Fruit fly (Drosophila melanogaster): Measurements from ENCODE around the gene Hsc20.
A peak's percentile ranks its signal among the peaks of the same experiment; 100 is the strongest.

The Hsc20 gene

DNA sequence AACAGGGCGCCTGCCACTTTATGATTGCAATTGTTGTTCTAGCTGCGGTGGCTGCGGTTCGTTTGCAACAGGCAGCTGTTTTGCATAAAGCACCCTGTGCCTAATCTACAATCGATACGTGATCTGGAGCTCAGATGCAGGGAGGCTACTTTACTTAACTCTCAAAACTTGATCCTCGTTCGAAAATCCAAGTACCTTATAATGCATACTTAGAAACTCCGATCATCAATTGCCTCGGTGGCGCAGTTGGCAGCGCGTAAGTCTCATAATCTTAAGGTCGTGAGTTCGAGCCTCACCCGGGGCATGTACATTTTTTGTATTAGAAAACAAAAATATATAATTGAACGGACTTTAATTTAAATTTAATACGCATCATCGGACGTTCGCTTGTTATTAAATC, 11.1 kb upstream of the Hsc20 start:
- no peak for TF ChIP-seq CG12236 (GFP tag; optimal IDR thresholded peaks at IDR 0.05)
- no peak for TF ChIP-seq Sox100B (GFP tag; optimal IDR thresholded peaks at IDR 0.05)
- no peak for TF ChIP-seq CG6813 (GFP tag; optimal IDR thresholded peaks at IDR 0.05)
- TF ChIP-seq bigmax (GFP tag; optimal IDR thresholded peaks at IDR 0.05): no peak
- no peak for TF ChIP-seq Hmr (GFP tag; optimal IDR thresholded peaks at IDR 0.05)
- 0 out of 2 replicates have a peak, but pooled peaks have one; percentile 5 for TF ChIP-seq Gsc (GFP tag; IDR thresholded peaks at IDR 0.05)
- TF ChIP-seq CG4617 (GFP tag; optimal IDR thresholded peaks at IDR 0.05; ENCODE audit: borderline replicate concordance): no peak
- no peak for TF ChIP-seq bowl (GFP tag; IDR thresholded peaks at IDR 0.05)
- TF ChIP-seq inv (GFP tag; IDR thresholded peaks at IDR 0.05; ENCODE audit: partially characterized antibody): no peak
- TF ChIP-seq Nf-YB (GFP tag; optimal IDR thresholded peaks at IDR 0.05): no peak
- TF ChIP-seq dm (GFP tag; optimal IDR thresholded peaks at IDR 0.05): no peak
- no peak for TF ChIP-seq kay (GFP tag; optimal IDR thresholded peaks at IDR 0.05)
- TF ChIP-seq Bdp1 (GFP tag; optimal IDR thresholded peaks at IDR 0.05): peak; percentile 64
- no peak for TF ChIP-seq sna (GFP tag; IDR thresholded peaks at IDR 0.05; ENCODE audit: partially characterized antibody)
- peak; percentile 78 for TF ChIP-seq CG6254 (GFP tag; optimal IDR thresholded peaks at IDR 0.05)
- TF ChIP-seq amos (GFP tag; IDR thresholded peaks at IDR 0.05; ENCODE audit: partially characterized antibody): peak; percentile 18; the same call in 1 of the 2 replicates
- TF ChIP-seq tin (GFP tag; optimal IDR thresholded peaks at IDR 0.05): no peak
- no peak for TF ChIP-seq CG9932 (GFP tag; IDR thresholded peaks at IDR 0.05)
- no peak for TF ChIP-seq Sry-β (GFP tag; optimal IDR thresholded peaks at IDR 0.05)
- no peak for TF ChIP-seq Jarid2 (GFP tag; optimal IDR thresholded peaks at IDR 0.05)
- TF ChIP-seq CG6272 (GFP tag; IDR thresholded peaks at IDR 0.05): 0 out of 2 replicates have a peak, but pooled peaks have one; percentile 24
- no peak for TF ChIP-seq CG1024 (GFP tag; IDR thresholded peaks at IDR 0.05)

DNA sequence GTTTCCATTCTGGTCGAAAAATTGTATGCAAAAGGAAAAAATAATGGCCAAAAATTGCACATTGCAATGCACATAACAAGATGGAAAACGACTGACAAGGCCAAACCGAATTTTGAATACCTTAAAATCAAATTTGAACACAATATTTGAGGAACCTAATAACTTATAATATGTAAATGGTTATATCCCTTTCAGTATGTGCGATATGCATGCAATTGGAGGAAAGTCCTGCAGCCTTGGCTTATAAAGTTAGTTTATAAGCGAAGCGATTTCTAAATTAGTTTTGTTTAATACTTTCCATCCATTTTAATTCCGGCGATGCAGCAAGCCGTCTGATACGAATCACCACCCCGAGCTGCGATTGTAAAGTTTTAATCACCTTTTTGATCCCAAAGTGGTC, 7.8 kb upstream of the Hsc20 start:
- TF ChIP-seq CG11695 (GFP tag; IDR thresholded peaks at IDR 0.05) (no peak), CG1647 (GFP tag; optimal IDR thresholded peaks at IDR 0.05) (no peak), Ets65A (GFP tag) (peak; percentile 46), ttk (GFP tag; IDR thresholded peaks at IDR 0.05) (no peak), vnd (GFP tag; IDR thresholded peaks at IDR 0.05; ENCODE audit: partially characterized antibody) (no peak), hb (GFP tag; IDR thresholded peaks at IDR 0.05; ENCODE audit: partially characterized antibody) (no peak)

DNA sequence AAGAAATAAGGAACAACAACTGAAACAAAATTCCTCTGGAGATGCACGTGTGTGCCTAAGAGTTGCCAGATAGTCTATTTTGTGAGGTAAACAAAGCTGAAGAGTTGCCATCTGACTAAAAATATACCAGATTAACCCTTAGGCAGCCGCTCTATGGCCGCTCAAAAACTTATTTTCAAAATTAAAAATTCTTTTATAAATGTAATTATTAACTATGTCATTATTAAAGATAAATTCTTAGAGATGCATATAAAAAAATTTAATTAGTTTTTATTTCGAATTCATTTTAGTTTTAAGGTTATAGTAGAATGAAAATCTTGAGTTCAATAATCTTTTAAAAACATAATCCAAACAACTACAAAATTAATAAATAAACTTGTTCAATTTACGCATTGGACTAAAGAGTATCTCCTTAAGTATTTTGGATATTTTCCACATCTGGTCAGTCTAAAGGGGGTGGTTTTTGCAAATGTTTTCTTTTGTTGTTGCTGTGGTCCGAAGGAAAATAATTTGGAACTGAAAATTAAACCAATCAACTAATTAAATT, 4.2 kb upstream of the Hsc20 start, which contains the start of gene Tmx3:
Tmx3 (plus strand) TSS at position 442 of the 547 bp plus-strand sequence.
- peak; percentile 79 for TF ChIP-seq Poxn (GFP tag; IDR thresholded peaks at IDR 0.05)
- peak; percentile 41 for TF ChIP-seq CG33213 (GFP tag; optimal IDR thresholded peaks at IDR 0.05)
- TF ChIP-seq rib (GFP tag; IDR thresholded peaks at IDR 0.05): peak; percentile 92
- TF ChIP-seq pan (optimal IDR thresholded peaks at IDR 0.05): no peak
- peak in 1 of 2 experiments; percentile 95 for TF ChIP-seq pan (GFP tag; optimal IDR thresholded peaks at IDR 0.05 in 1 of 2, IDR thresholded peaks at IDR 0.05 in 1 of 2)
- peak; percentile 89 for TF ChIP-seq Rx (GFP tag; IDR thresholded peaks at IDR 0.05)
- peak; percentile 39 for TF ChIP-seq nau (GFP tag; optimal IDR thresholded peaks at IDR 0.05)
- TF ChIP-seq CG8089 (GFP tag; optimal IDR thresholded peaks at IDR 0.05): peak; percentile 35
- peak; percentile 74 for TF ChIP-seq zfh2 (GFP tag; optimal IDR thresholded peaks at IDR 0.05)
- peak; percentile 76 for TF ChIP-seq CG30020 (tag; optimal IDR thresholded peaks at IDR 0.05)
- TF ChIP-seq lab (GFP tag; optimal IDR thresholded peaks at IDR 0.05): peak; percentile 87
- peak; percentile 90 for TF ChIP-seq al (GFP tag; IDR thresholded peaks at IDR 0.05)
- TF ChIP-seq Dip2 (GFP tag; IDR thresholded peaks at IDR 0.05): no peak
- peak; percentile 67 for TF ChIP-seq scrt (GFP tag; optimal IDR thresholded peaks at IDR 0.05)
- no peak for TF ChIP-seq Sry-β (GFP tag; optimal IDR thresholded peaks at IDR 0.05)
- TF ChIP-seq CG12236 (GFP tag; optimal IDR thresholded peaks at IDR 0.05): no peak
- TF ChIP-seq ssp (GFP tag; IDR thresholded peaks at IDR 0.05): peak; percentile 88
- TF ChIP-seq trh (GFP tag; optimal IDR thresholded peaks at IDR 0.05): peak; percentile 77
- TF ChIP-seq ranshi (GFP tag; IDR thresholded peaks at IDR 0.05): peak; percentile 95
- no peak for TF ChIP-seq fd64A (GFP tag; optimal IDR thresholded peaks at IDR 0.05)
- TF ChIP-seq oc (tag; optimal IDR thresholded peaks at IDR 0.05): peak; percentile 78
- peak; percentile 81 for TF ChIP-seq stwl (tag; optimal IDR thresholded peaks at IDR 0.05)
- peak; percentile 48 for TF ChIP-seq Bteb2 (GFP tag; optimal IDR thresholded peaks at IDR 0.05)

All from whole organism, embryonic.